Worm (Caenorhabditis elegans): Measurements from ENCODE around the gene cox-6A.

DNA sequence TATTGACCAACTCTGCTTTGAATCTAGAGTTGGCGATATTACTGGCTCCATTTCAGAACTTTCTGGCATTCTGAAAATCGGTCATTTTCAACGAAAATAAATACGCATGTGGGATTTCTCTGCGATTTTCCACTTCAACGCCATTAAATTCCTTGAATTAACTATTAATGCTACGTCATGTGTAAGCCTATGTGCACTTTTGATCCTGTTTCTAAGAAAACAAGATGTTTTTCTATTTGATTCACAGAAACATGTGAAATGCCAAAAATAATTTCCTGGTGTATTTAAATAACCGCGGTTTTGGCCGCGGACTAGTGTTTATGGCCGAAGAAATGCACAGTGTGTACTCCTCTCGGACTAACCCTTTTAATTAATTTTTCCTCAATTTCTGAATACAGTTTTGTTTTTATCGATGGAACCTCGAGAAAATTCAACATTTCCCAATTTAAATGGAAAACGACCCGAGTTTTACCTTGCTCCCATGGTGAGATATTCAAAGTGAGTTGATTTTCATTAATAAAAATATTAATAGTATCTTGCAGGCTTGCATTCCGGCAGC, 12.8 kb upstream of the cox-6A start, which contains the start of the genes C45G9.11 and C45G9.2:
- no peak for TF ChIP-seq blmp-1 (tag; optimal IDR thresholded peaks at IDR 0.05)
- TF ChIP-seq unc-39 (tag; optimal IDR thresholded peaks at IDR 0.05): no peak
- no peak for TF ChIP-seq elt-3 (tag; optimal IDR thresholded peaks at IDR 0.05)
- no peak for TF ChIP-seq elt-1 (tag; optimal IDR thresholded peaks at IDR 0.05; ENCODE audit: borderline replicate concordance, insufficient read depth)
- no peak for TF ChIP-seq nhr-237 (tag; optimal IDR thresholded peaks at IDR 0.05)
- TF ChIP-seq mep-1 (tag; optimal IDR thresholded peaks at IDR 0.05): peak; percentile 59
- TF ChIP-seq unc-62 (GFP tag; optimal IDR thresholded peaks at IDR 0.05): no peak
- TF ChIP-seq bed-3 (GFP tag; optimal IDR thresholded peaks at IDR 0.05): no peak
- no peak for TF ChIP-seq ztf-11 (tag; optimal IDR thresholded peaks at IDR 0.05)
- TF ChIP-seq lin-13 (tag; optimal IDR thresholded peaks at IDR 0.05): no peak
- no peak for TF ChIP-seq cnd-1 (tag; optimal IDR thresholded peaks at IDR 0.05)
- TF ChIP-seq lsy-2 (tag; optimal IDR thresholded peaks at IDR 0.05): no peak
- TF ChIP-seq nhr-28 (tag; optimal IDR thresholded peaks at IDR 0.05): no peak

Data from whole organism, mixed stage, embryonic.